Worm (Caenorhabditis elegans) whole organism, early embryonic: Measurements from ENCODE around the gene nlp-27.
A peak's percentile ranks its signal among the peaks of the same experiment; 100 is the strongest.

Source experiments
- B0310.2 ChIP-seq: sonication (generic microtip); optimal IDR thresholded peaks from 2 replicates; lab custom pipeline; 2016; ENCODE audit warnings: mild to moderate bottlenecking, missing genetic modification characterization, missing compliant biosample characterization
- F13C5.2 ChIP-seq: sonication (generic microtip); optimal IDR thresholded peaks from 2 replicates; lab custom pipeline; 2017; ENCODE audit warnings: mild to moderate bottlenecking, missing genetic modification characterization, inconsistent platforms, missing compliant biosample characterization
- aly-1 ChIP-seq: sonication (generic microtip); optimal IDR thresholded peaks from 2 replicates; lab custom pipeline; 2016; ENCODE audit warnings: missing genetic modification characterization, missing compliant biosample characterization
- ama-1 ChIP-seq: fragments of 150-350 bp; optimal IDR thresholded peaks from 2 replicates; lab custom pipeline; 2014
- ceh-13 ChIP-seq: fragments of 200-800 bp; sonication (Bioruptor generic); optimal IDR thresholded peaks from 2 replicates; lab custom pipeline; 2018; ENCODE audit warnings: mild to moderate bottlenecking, missing genetic modification characterization, missing compliant biosample characterization
- ceh-36 ChIP-seq: sonication (generic microtip); optimal IDR thresholded peaks from 2 replicates; lab custom pipeline; 2016; ENCODE audit warnings: missing genetic modification characterization, inconsistent platforms, missing compliant biosample characterization
- ets-7 ChIP-seq: sonication (generic microtip); optimal IDR thresholded peaks from 2 replicates; lab custom pipeline; 2016; ENCODE audit warnings: missing genotype, missing genetic modification characterization, missing compliant biosample characterization
- flt-1 ChIP-seq: fragments of 200-800 bp; sonication (Bioruptor generic); IDR thresholded peaks from 2 replicates; pipeline ENCODE4 v1.3.6; 2022; ENCODE audit warnings: missing genetic modification characterization, missing compliant biosample characterization
- hmbx-1 ChIP-seq: sonication (generic microtip); optimal IDR thresholded peaks from 2 replicates; lab custom pipeline; 2016; ENCODE audit warnings: mild to moderate bottlenecking, missing genetic modification characterization, missing compliant biosample characterization
- hmg-4 ChIP-seq: fragments of 200-800 bp; sonication (Bioruptor generic); optimal IDR thresholded peaks from 2 replicates; lab custom pipeline; 2018; ENCODE audit warnings: mild to moderate bottlenecking, missing genetic modification characterization, missing compliant biosample characterization
- hnd-1 ChIP-seq: sonication (generic microtip); optimal IDR thresholded peaks from 2 replicates; lab custom pipeline; 2016; ENCODE audit warnings: missing genetic modification characterization, missing compliant biosample characterization
- pes-1 ChIP-seq: fragments of 200-800 bp; sonication (Bioruptor generic); IDR thresholded peaks from 2 replicates; pipeline ENCODE4 v1.3.6; 2022; ENCODE audit warnings: missing genetic modification reagents, missing genetic modification characterization, missing compliant biosample characterization
- scrt-1 ChIP-seq: fragments of 200-800 bp; sonication (Bioruptor generic); IDR thresholded peaks from 2 replicates; pipeline ENCODE4 v1.3.6; 2022; ENCODE audit warnings: missing genetic modification characterization, missing compliant biosample characterization
- sea-1 ChIP-seq: fragments of 200-800 bp; sonication (Bioruptor generic); conservative IDR thresholded peaks from 2 replicates; pipeline ENCODE4 v1.3.6; 2022; ENCODE audit warnings: missing genetic modification characterization, missing compliant biosample characterization
- tbx-11 ChIP-seq: fragments of 200-800 bp; sonication (Bioruptor generic); IDR thresholded peaks from 2 replicates; pipeline ENCODE4 v1.3.6; 2022; ENCODE audit warnings: missing genetic modification characterization, missing compliant biosample characterization
- tbx-37 ChIP-seq: fragments of 200-800 bp; sonication (Bioruptor generic); conservative IDR thresholded peaks from 2 replicates; pipeline ENCODE4 v1.3.6; 2022; ENCODE audit warnings: missing genetic modification reagents, missing genetic modification characterization, missing compliant biosample characterization
- tra-4 ChIP-seq: sonication (generic microtip); optimal IDR thresholded peaks from 2 replicates; lab custom pipeline; 2017; ENCODE audit warnings: missing genetic modification characterization, missing compliant biosample characterization

The nlp-27 gene

ce11 chrV:4021776-4022175 lies 32.6 kb downstream of the nlp-27 start, which contains the start of gene K09D9.14:
TSS of gene K09D9.14 (minus strand) at chrV:4021876.
- no peak for TF ChIP-seq tra-4 (tag; lab: Kevin White, UChicago)
- TF ChIP-seq ama-1 (lab: Kevin White, UChicago) = no peak
- no peak for TF ChIP-seq F13C5.2 (tag; lab: Kevin White, UChicago)
- no peak for TF ChIP-seq ceh-36 (tag; lab: Kevin White, UChicago)
- TF ChIP-seq pes-1 (GFP tag; lab: Robert Waterston, UW) = no peak
- TF ChIP-seq flt-1 (GFP tag; lab: Robert Waterston, UW) = no peak
- TF ChIP-seq scrt-1 (GFP tag; lab: Robert Waterston, UW) = no peak
- no peak for TF ChIP-seq tbx-11 (GFP tag; lab: Robert Waterston, UW)
- no peak for TF ChIP-seq B0310.2 (tag; lab: Kevin White, UChicago)
- no peak for TF ChIP-seq hmg-4 (GFP tag; lab: Kevin White, UChicago)
- TF ChIP-seq hmbx-1 = no peak

ce11 chrV:4022309-4022708 lies 33.1 kb downstream of the nlp-27 start, which contains the start of gene cyp-35A3:
TSS of gene cyp-35A3 (plus strand) at chrV:4022609.
- TF ChIP-seq ama-1 (lab: Kevin White, UChicago) (no peak), B0310.2 (tag; lab: Kevin White, UChicago) (no peak), pes-1 (GFP tag; lab: Robert Waterston, UW) (no peak), tra-4 (tag; lab: Kevin White, UChicago) (no peak), hmbx-1 (no peak), hnd-1 (tag; lab: Kevin White, UChicago) (no peak), tbx-11 (GFP tag; lab: Robert Waterston, UW) (no peak), ceh-13 (no peak), ets-7 (tag; lab: Kevin White, UChicago) (no peak), hmg-4 (GFP tag; lab: Kevin White, UChicago) (no peak), F13C5.2 (tag; lab: Kevin White, UChicago) (no peak), aly-1 (no peak), tbx-37 (GFP tag; lab: Robert Waterston, UW) (no peak), flt-1 (GFP tag; lab: Robert Waterston, UW) (no peak), sea-1 (no peak), ceh-36 (tag; lab: Kevin White, UChicago) (no peak), scrt-1 (GFP tag; lab: Robert Waterston, UW) (no peak)

ce11 chrV:4024777-4025176 lies 35.6 kb downstream of the nlp-27 start, which contains the start of gene K09D9.1:
TSS of gene K09D9.1 (plus strand) at chrV:4025047.
- TF ChIP-seq ets-7 (tag; lab: Kevin White, UChicago) (no peak), aly-1 (no peak), flt-1 (GFP tag; lab: Robert Waterston, UW) (no peak), ceh-13 (no peak), scrt-1 (GFP tag; lab: Robert Waterston, UW) (no peak), hmg-4 (GFP tag; lab: Kevin White, UChicago) (no peak), hmbx-1 (no peak), pes-1 (GFP tag; lab: Robert Waterston, UW) (no peak), F13C5.2 (tag; lab: Kevin White, UChicago) (no peak), sea-1 (no peak)

- no peak for TF ChIP-seq tbx-37 (GFP tag; lab: Robert Waterston, UW)
- TF ChIP-seq ceh-36 (tag; lab: Kevin White, UChicago) = no peak
- TF ChIP-seq flt-1 (GFP tag; lab: Robert Waterston, UW) = 0 out of 2 replicates have a peak, but pooled peaks have one; percentile 23
- no peak for TF ChIP-seq hmg-4 (GFP tag; lab: Kevin White, UChicago)
- no peak for TF ChIP-seq ets-7 (tag; lab: Kevin White, UChicago)
Measured at ce11 chrV:4029627-4030026, 40.4 kb downstream of the nlp-27 start.

- TF ChIP-seq aly-1 = no peak
Measured at ce11 chrV:4031319-4031718, 42.1 kb downstream of the nlp-27 start, which contains the start of gene cyp-35A4. TSS of gene cyp-35A4 (plus strand) at chrV:4031619.

- TF ChIP-seq pes-1 (GFP tag; lab: Robert Waterston, UW) (no peak), scrt-1 (GFP tag; lab: Robert Waterston, UW) (no peak), hnd-1 (tag; lab: Kevin White, UChicago) (no peak), ama-1 (lab: Kevin White, UChicago) (no peak), aly-1 (no peak), tbx-37 (GFP tag; lab: Robert Waterston, UW) (no peak), tbx-11 (GFP tag; lab: Robert Waterston, UW) (no peak), ceh-13 (no peak), flt-1 (GFP tag; lab: Robert Waterston, UW) (no peak), tra-4 (tag; lab: Kevin White, UChicago) (no peak), B0310.2 (tag; lab: Kevin White, UChicago) (no peak), sea-1 (no peak), ets-7 (tag; lab: Kevin White, UChicago) (no peak)
Measured at ce11 chrV:4034303-4034702, 45.1 kb downstream of the nlp-27 start, which contains the start of gene C49G7.7. TSS of gene C49G7.7 (plus strand) at chrV:4034476.

ce11 chrV:4035811-4036210 lies 46.6 kb downstream of the nlp-27 start, which contains the start of gene C49G7.13:
TSS of gene C49G7.13 (plus strand) at chrV:4036111.
- TF ChIP-seq ceh-36 (tag; lab: Kevin White, UChicago) (no peak), hmbx-1 (no peak), sea-1 (no peak), F13C5.2 (tag; lab: Kevin White, UChicago) (no peak), hnd-1 (tag; lab: Kevin White, UChicago) (no peak), tbx-11 (GFP tag; lab: Robert Waterston, UW) (no peak), ama-1 (lab: Kevin White, UChicago) (no peak), hmg-4 (GFP tag; lab: Kevin White, UChicago) (no peak), ets-7 (tag; lab: Kevin White, UChicago) (no peak), aly-1 (no peak), tra-4 (tag; lab: Kevin White, UChicago) (no peak), tbx-37 (GFP tag; lab: Robert Waterston, UW) (no peak), flt-1 (GFP tag; lab: Robert Waterston, UW) (no peak), scrt-1 (GFP tag; lab: Robert Waterston, UW) (no peak), pes-1 (GFP tag; lab: Robert Waterston, UW) (no peak), B0310.2 (tag; lab: Kevin White, UChicago) (no peak), ceh-13 (no peak)
